Fruit fly (Drosophila melanogaster) S2 (cell line): ENCODE data around the gene stet.

Experiments
- CG8478 ChIP-seq: fragments of >200 bp; optimal IDR thresholded peaks from 2 replicates; lab custom pipeline; 2018
- CTCF ChIP-seq, 2 experiments: fragments of >200 bp; optimal IDR thresholded peaks; 2 replicates each; lab custom pipeline; 2018

- TF ChIP-seq CG8478 (no peak), CTCF (optimal IDR thresholded peaks at IDR 0.05; lab: Kevin White, UChicago) (no peak)
Measured at dm6 chr3L:1440999-1441398, 48.3 kb downstream of the stet start.
